Fruit fly (Drosophila melanogaster) whole organism, embryonic: ENCODE results near the gene CG15570.
A peak's percentile ranks its signal among the peaks of the same experiment; 100 is the strongest.

ENCODE experiments used
- Ada2b ChIP-seq: fragments of 200-800 bp; sonication (Bioruptor generic); IDR thresholded peaks from 2 replicates; pipeline ENCODE4 v1.3.6; 2022; ENCODE audit warnings: missing biosample characterization, missing genetic modification characterization
- CG10462 ChIP-seq: fragments of 200-800 bp; sonication (Bioruptor generic); optimal IDR thresholded peaks from 2 replicates; lab custom pipeline; 2016; ENCODE audit warnings: missing biosample characterization, missing genetic modification characterization
- CG11695 ChIP-seq: fragments of 200-800 bp; sonication (Bioruptor generic); IDR thresholded peaks from 3 replicates; pipeline ENCODE4 v1.3.6; 2022; ENCODE audit warnings: missing biosample characterization, missing genetic modification characterization
- CG11696 ChIP-seq: fragments of 200-800 bp; sonication (Bioruptor generic); IDR thresholded peaks from 2 replicates; pipeline ENCODE4 v1.3.6; 2022; ENCODE audit warnings: missing biosample characterization, missing genetic modification characterization
- CG13424 ChIP-seq: fragments of 200-800 bp; sonication (Bioruptor generic); optimal IDR thresholded peaks from 2 replicates; lab custom pipeline; 2019; ENCODE audit warnings: missing biosample characterization, mild to moderate bottlenecking, missing genetic modification characterization, moderate library complexity
- CG13624 ChIP-seq: fragments of 200-800 bp; sonication (Bioruptor generic); optimal IDR thresholded peaks from 2 replicates; lab custom pipeline; 2016; ENCODE audit warnings: missing biosample characterization, missing genetic modification characterization
- CG14965 ChIP-seq: fragments of 200-800 bp; sonication (Bioruptor generic); optimal IDR thresholded peaks from 2 replicates; lab custom pipeline; 2016; ENCODE audit warnings: missing biosample characterization, missing genetic modification characterization, borderline replicate concordance
- CG17385 ChIP-seq: fragments of 200-800 bp; sonication (Bioruptor generic); optimal IDR thresholded peaks from 3 replicates; lab custom pipeline; 2018; ENCODE audit warnings: missing biosample characterization, mild to moderate bottlenecking, missing genetic modification characterization
- CG18764 ChIP-seq: fragments of 200-800 bp; sonication (Bioruptor generic); optimal IDR thresholded peaks from 3 replicates; lab custom pipeline; 2016; ENCODE audit warnings: missing biosample characterization, missing genetic modification characterization
- CG3065 ChIP-seq: fragments of 200-800 bp; sonication (Bioruptor generic); optimal IDR thresholded peaks from 2 replicates; lab custom pipeline; 2016; ENCODE audit warnings: missing biosample characterization, missing genetic modification characterization
- CG32772 ChIP-seq: fragments of 200-800 bp; sonication (Bioruptor generic); IDR thresholded peaks from 2 replicates; pipeline ENCODE4 v1.3.6; 2022; ENCODE audit warnings: missing biosample characterization, missing genetic modification characterization
- CG3726 ChIP-seq: fragments of 200-800 bp; sonication (Bioruptor generic); IDR thresholded peaks from 3 replicates; pipeline ENCODE4, ENCODE4 v1.3.6; 2022; ENCODE audit warnings: missing biosample characterization, missing genetic modification characterization
- CG6654 ChIP-seq: fragments of 200-800 bp; sonication (Bioruptor generic); optimal IDR thresholded peaks from 2 replicates; lab custom pipeline; 2017; ENCODE audit warnings: missing biosample characterization, mild to moderate bottlenecking, missing genetic modification characterization
- CG6791 ChIP-seq: fragments of 200-800 bp; sonication (Bioruptor generic); IDR thresholded peaks from 3 replicates; pipeline ENCODE4 v1.3.6; 2022; ENCODE audit warnings: missing biosample characterization, missing genetic modification characterization; ENCODE audit not compliant: partially characterized antibody
- CG7357 ChIP-seq: fragments of 200-800 bp; sonication (Bioruptor generic); IDR thresholded peaks from 3 replicates; pipeline ENCODE4 v1.3.6; 2022; ENCODE audit warnings: missing biosample characterization, missing genetic modification characterization
- CG8924 ChIP-seq: fragments of 200-800 bp; optimal IDR thresholded peaks from 3 replicates; lab custom pipeline; 2019; ENCODE audit warnings: missing biosample characterization, mild to moderate bottlenecking, missing genetic modification characterization, moderate library complexity
- CG9215 ChIP-seq: fragments of 200-800 bp; sonication (Bioruptor generic); IDR thresholded peaks from 2 replicates; pipeline ENCODE4 v1.3.6; 2022; ENCODE audit warnings: missing biosample characterization, missing genetic modification characterization
- CG9876 ChIP-seq: fragments of 200-800 bp; sonication (Bioruptor generic); optimal IDR thresholded peaks from 2 replicates; lab custom pipeline; 2016; ENCODE audit warnings: missing biosample characterization, missing genetic modification characterization
- Dll ChIP-seq: fragments of 200-800 bp; sonication (Bioruptor generic); IDR thresholded peaks from 4 replicates; pipeline ENCODE4 v1.3.6; 2022; ENCODE audit warnings: missing biosample characterization, missing genetic modification characterization; ENCODE audit not compliant: partially characterized antibody
- Dref ChIP-seq: fragments of 200-800 bp; sonication (Bioruptor generic); IDR thresholded peaks from 2 replicates; pipeline ENCODE4 v1.3.6; 2022; ENCODE audit warnings: missing biosample characterization, missing genetic modification characterization
- Eip74EF ChIP-seq, 2 experiments: fragments of 200-800 bp in 1 of 2; fragments of >200 bp in 1 of 2; sonication (Bioruptor generic) in 1 of 2; optimal IDR thresholded peaks; 2 replicates each; lab custom pipeline; 2017 to 2019; ENCODE audit warnings: missing biosample characterization in 2 of 2, missing genetic modification characterization in 2 of 2, mild to moderate bottlenecking in 1 of 2, moderate library complexity in 1 of 2
- GATAe ChIP-seq: fragments of 200-800 bp; sonication (Bioruptor generic); conservative IDR thresholded peaks from 2 replicates; pipeline ENCODE4 v1.3.6; 2022; ENCODE audit warnings: missing biosample characterization, missing genetic modification characterization
- HLH4C ChIP-seq: fragments of 200-800 bp; sonication (Bioruptor generic); IDR thresholded peaks from 3 replicates; pipeline ENCODE4 v1.3.6; 2022; ENCODE audit warnings: missing biosample characterization, missing genetic modification characterization; ENCODE audit not compliant: partially characterized antibody
- Hmx ChIP-seq: fragments of 200-800 bp; sonication (Bioruptor generic); optimal IDR thresholded peaks from 2 replicates; lab custom pipeline; 2016; ENCODE audit warnings: missing biosample characterization, missing genetic modification characterization
- NC2β ChIP-seq: fragments of 200-800 bp; sonication (Bioruptor generic); optimal IDR thresholded peaks from 2 replicates; lab custom pipeline; 2016; ENCODE audit warnings: missing biosample characterization, missing genetic modification characterization
- Neu2 ChIP-seq: fragments of 200-800 bp; sonication (Bioruptor generic); optimal IDR thresholded peaks from 3 replicates; lab custom pipeline; 2016; ENCODE audit warnings: missing biosample characterization, missing genetic modification characterization, borderline replicate concordance
- Pdp1 ChIP-seq, 2 experiments: fragments of 200-800 bp; sonication (Bioruptor generic); optimal IDR thresholded peaks; 3 replicates each; lab custom pipeline; 2016; ENCODE audit warnings: missing biosample characterization in 2 of 2, missing genetic modification characterization in 2 of 2, mild to moderate bottlenecking in 1 of 2, moderate library complexity in 1 of 2
- Rfx ChIP-seq: fragments of 200-800 bp; sonication (Bioruptor generic); IDR thresholded peaks from 2 replicates; pipeline ENCODE4 v1.3.6; 2022; ENCODE audit warnings: missing biosample characterization, missing genetic modification characterization
- Rx ChIP-seq: fragments of 200-800 bp; sonication (Bioruptor generic); IDR thresholded peaks from 2 replicates; pipeline ENCODE4 v1.3.6; 2022; ENCODE audit warnings: missing biosample characterization, missing genetic modification characterization
- Spps ChIP-seq: fragments of 200-800 bp; sonication (Bioruptor generic); optimal IDR thresholded peaks from 2 replicates; lab custom pipeline; 2018; ENCODE audit warnings: missing biosample characterization, mild to moderate bottlenecking, missing genetic modification characterization
- Vsx1 ChIP-seq: fragments of 200-800 bp; sonication (Bioruptor generic); optimal IDR thresholded peaks from 2 replicates; lab custom pipeline; 2017; ENCODE audit warnings: missing biosample characterization, mild to moderate bottlenecking, missing genetic modification characterization, missing genetic modification reagents
- ash1 ChIP-seq: fragments of 200-800 bp; sonication (Bioruptor generic); optimal IDR thresholded peaks from 2 replicates; lab custom pipeline; 2018; ENCODE audit warnings: missing biosample characterization, mild to moderate bottlenecking, missing genetic modification characterization
- bsh ChIP-seq, 2 experiments: fragments of 200-800 bp; sonication (Bioruptor generic); optimal IDR thresholded peaks; 2 replicates each; lab custom pipeline; 2017 to 2018; ENCODE audit warnings: mild to moderate bottlenecking in 2 of 2, missing biosample characterization in 2 of 2, missing genetic modification characterization in 2 of 2, moderate library complexity in 1 of 2
- cad ChIP-seq: fragments of >200 bp; optimal IDR thresholded peaks from 2 replicates; lab custom pipeline; 2017; ENCODE audit warnings: missing biosample characterization, missing genetic modification characterization
- cas ChIP-seq: fragments of 200-800 bp; sonication (Bioruptor generic); IDR thresholded peaks from 2 replicates; pipeline ENCODE4 v1.3.6; 2022; ENCODE audit warnings: missing biosample characterization, missing genetic modification characterization
- croc ChIP-seq: fragments of 200-800 bp; sonication (Bioruptor generic); conservative IDR thresholded peaks from 3 replicates; pipeline ENCODE4 v1.3.6; 2022; ENCODE audit warnings: missing biosample characterization, missing genetic modification characterization
- dmrt99B ChIP-seq: fragments of 200-800 bp; sonication (Bioruptor generic); optimal IDR thresholded peaks from 2 replicates; lab custom pipeline; 2018; ENCODE audit warnings: missing biosample characterization, mild to moderate bottlenecking, missing genetic modification characterization, moderate library complexity
- gcm ChIP-seq: fragments of 200-800 bp; sonication (Bioruptor generic); optimal IDR thresholded peaks from 2 replicates; lab custom pipeline; 2019; ENCODE audit warnings: missing biosample characterization, mild to moderate bottlenecking, missing genetic modification characterization, moderate library complexity
- hth ChIP-seq: fragments of >200 bp; optimal IDR thresholded peaks from 2 replicates; lab custom pipeline; 2017; ENCODE audit warnings: inconsistent platforms
- jigr1 ChIP-seq: fragments of 200-800 bp; sonication (Bioruptor generic); IDR thresholded peaks from 3 replicates; pipeline ENCODE4 v1.3.6; 2022; ENCODE audit warnings: missing biosample characterization, missing genetic modification characterization
- lilli ChIP-seq: fragments of 200-800 bp; sonication (Bioruptor generic); optimal IDR thresholded peaks from 3 replicates; lab custom pipeline; 2016; ENCODE audit warnings: missing biosample characterization, missing genetic modification characterization
- maf-S ChIP-seq: fragments of 200-800 bp; sonication (Bioruptor generic); optimal IDR thresholded peaks from 2 replicates; lab custom pipeline; 2016; ENCODE audit warnings: missing biosample characterization, missing genetic modification characterization
- pfk ChIP-seq: fragments of 200-800 bp; sonication (Bioruptor generic); optimal IDR thresholded peaks from 2 replicates; lab custom pipeline; 2018; ENCODE audit warnings: missing biosample characterization, mild to moderate bottlenecking, missing genetic modification characterization, moderate library complexity
- run ChIP-seq: fragments of 200-800 bp; sonication (Bioruptor generic); optimal IDR thresholded peaks from 3 replicates; lab custom pipeline; 2018; ENCODE audit warnings: missing biosample characterization, mild to moderate bottlenecking, missing genetic modification characterization
- sens ChIP-seq: fragments of 200-800 bp; sonication (Bioruptor generic); peaks from one replicate; lab custom pipeline; 2016; ENCODE audit warnings: missing biosample characterization, missing genetic modification characterization
- sisA ChIP-seq: fragments of 200-800 bp; sonication (Bioruptor generic); IDR thresholded peaks from 2 replicates; pipeline ENCODE4 v1.3.6; 2022; ENCODE audit warnings: missing biosample characterization, missing genetic modification characterization
- slp2 ChIP-seq: fragments of 200-800 bp; sonication (Bioruptor generic); optimal IDR thresholded peaks from 2 replicates; lab custom pipeline; 2016; ENCODE audit warnings: missing biosample characterization, missing genetic modification characterization
- tin ChIP-seq: fragments of 200-800 bp; sonication (Bioruptor generic); optimal IDR thresholded peaks from 3 replicates; lab custom pipeline; 2016; ENCODE audit warnings: missing biosample characterization, missing genetic modification characterization
- tio ChIP-seq: fragments of 200-800 bp; sonication (Bioruptor generic); optimal IDR thresholded peaks from 2 replicates; lab custom pipeline; 2017; ENCODE audit warnings: missing biosample characterization, missing genetic modification characterization, inconsistent platforms
- ttk ChIP-seq: fragments of 200-800 bp; sonication (Bioruptor generic); IDR thresholded peaks from 2 replicates; pipeline ENCODE4 v2.1.2; 2022; ENCODE audit warnings: missing biosample characterization, missing genetic modification characterization
- z ChIP-seq: fragments of 200-800 bp; sonication (Bioruptor generic); IDR thresholded peaks from 3 replicates; pipeline ENCODE4 v1.3.6; 2022; ENCODE audit warnings: missing biosample characterization, missing genetic modification characterization

Gene CG15570

DNA sequence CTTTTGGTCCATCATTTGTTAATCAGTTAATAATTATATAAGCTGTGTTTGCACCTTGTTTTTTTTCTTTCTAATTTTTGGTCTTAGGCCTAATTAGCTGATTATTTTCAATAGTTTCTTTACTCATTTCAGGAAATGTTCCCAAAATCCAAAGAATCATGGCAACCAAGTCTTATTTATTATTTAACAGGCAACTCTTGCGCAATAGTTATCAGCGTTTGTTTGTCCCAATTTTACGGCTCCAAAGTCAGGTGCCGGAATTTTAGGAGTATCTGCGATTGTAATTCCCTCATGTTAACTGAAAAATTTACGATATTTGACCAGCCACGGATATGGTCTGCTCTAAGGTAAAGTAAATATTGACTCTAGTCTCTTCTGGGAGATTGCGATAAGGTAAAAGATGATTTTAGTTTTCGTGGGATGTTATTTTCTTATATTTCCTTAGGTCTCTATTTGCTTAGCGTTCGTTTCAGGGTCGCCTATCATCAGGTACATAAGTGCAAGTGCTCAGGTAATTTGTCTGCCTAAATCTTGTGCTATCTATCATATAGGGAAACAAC, 15.7 kb upstream of the CG15570 start (continued):
- no peak for TF ChIP-seq CG6791
- TF ChIP-seq CG17385 (GFP tag; lab: Kevin White, UChicago) = peak; percentile 43
- no peak for TF ChIP-seq slp2 (GFP tag; lab: Kevin White, UChicago)
- no peak for TF ChIP-seq GATAe (GFP tag; lab: Robert Waterston, UW)
- TF ChIP-seq Rx (GFP tag; lab: Robert Waterston, UW) = no peak
- no peak for TF ChIP-seq hth (lab: Kevin White, UChicago)
- no peak for TF ChIP-seq Ada2b
- no peak for TF ChIP-seq cad (GFP tag; lab: Kevin White, UChicago)
- TF ChIP-seq CG11696 = no peak
- TF ChIP-seq CG14965 (GFP tag; lab: Kevin White, UChicago) = no peak
- TF ChIP-seq ttk (GFP tag; lab: Robert Waterston, UW) = no peak
- TF ChIP-seq ash1 (GFP tag; lab: Kevin White, UChicago) = no peak
- peak; percentile 32 for TF ChIP-seq CG13424 (tag; lab: Kevin White, UChicago)
- TF ChIP-seq CG9215 (GFP tag; lab: Robert Waterston, UW) = no peak
- TF ChIP-seq z (GFP tag; lab: Robert Waterston, UW) = no peak
- no peak for TF ChIP-seq lilli (GFP tag; lab: Kevin White, UChicago)
- no peak for TF ChIP-seq Hmx (GFP tag; lab: Kevin White, UChicago)
- peak; percentile 10 to 90 for TF ChIP-seq Pdp1 (GFP tag; optimal IDR thresholded peaks at IDR 0.05; lab: Kevin White, UChicago)
- TF ChIP-seq Neu2 (GFP tag; lab: Kevin White, UChicago) = no peak
- TF ChIP-seq CG7357 (GFP tag; lab: Robert Waterston, UW) = no peak
- no peak for TF ChIP-seq Dll (GFP tag; lab: Robert Waterston, UW)
- no peak for TF ChIP-seq croc
- no peak for TF ChIP-seq sisA (GFP tag; lab: Robert Waterston, UW)
- no peak for TF ChIP-seq run (tag; lab: Kevin White, UChicago)
- TF ChIP-seq tio (GFP tag; lab: Kevin White, UChicago) = no peak
- TF ChIP-seq maf-S (GFP tag; lab: Kevin White, UChicago) = peak; percentile 4
- peak in 1 of 2 experiments; percentile 2 for TF ChIP-seq Eip74EF (GFP tag; optimal IDR thresholded peaks at IDR 0.05; lab: Kevin White, UChicago)
- TF ChIP-seq CG32772 (GFP tag; lab: Robert Waterston, UW) = no peak
- TF ChIP-seq bsh (GFP tag; optimal IDR thresholded peaks at IDR 0.05; lab: Kevin White, UChicago) = peak in 1 of 2 experiments; percentile 25
- no peak for TF ChIP-seq CG3065 (GFP tag; lab: Kevin White, UChicago)
- TF ChIP-seq CG8924 (tag; lab: Kevin White, UChicago) = peak; percentile 52
- no peak for TF ChIP-seq Rfx (GFP tag; lab: Robert Waterston, UW)
- TF ChIP-seq CG10462 (GFP tag; lab: Kevin White, UChicago) = no peak
- peak; percentile 89 for TF ChIP-seq sens (GFP tag; lab: Kevin White, UChicago)
- peak; percentile 46 for TF ChIP-seq gcm
- no peak for TF ChIP-seq cas (GFP tag; lab: Robert Waterston, UW)
- TF ChIP-seq pfk (GFP tag; lab: Kevin White, UChicago) = peak; percentile 54
- peak; percentile 8 for TF ChIP-seq NC2β (GFP tag; lab: Kevin White, UChicago)
- no peak for TF ChIP-seq CG18764
- TF ChIP-seq dmrt99B = peak; percentile 34
- TF ChIP-seq CG11695 (GFP tag; lab: Robert Waterston, UW) = no peak; the same call in 2 of the 3 replicates
- TF ChIP-seq CG3726 = no peak
- no peak for TF ChIP-seq HLH4C (GFP tag; lab: Robert Waterston, UW)
- no peak for TF ChIP-seq CG6654 (GFP tag; lab: Kevin White, UChicago)
- no peak for TF ChIP-seq Dref (GFP tag; lab: Robert Waterston, UW)
- TF ChIP-seq CG9876 (GFP tag; lab: Kevin White, UChicago) = no peak
- no peak for TF ChIP-seq CG13624 (GFP tag; lab: Kevin White, UChicago)
- TF ChIP-seq tin (GFP tag; lab: Kevin White, UChicago) = no peak
- peak; percentile 45 for TF ChIP-seq Vsx1 (GFP tag; lab: Kevin White, UChicago)
- TF ChIP-seq Spps (tag; lab: Kevin White, UChicago) = peak; percentile 3
- no peak for TF ChIP-seq jigr1 (GFP tag; lab: Robert Waterston, UW)
